Worm (Caenorhabditis elegans): ENCODE measurements around the gene aptf-3.
A peak's percentile ranks its signal among the peaks of the same experiment; 100 is the strongest.

The aptf-3 gene

ce11 chrII:8575184-8575583 lies 18.8 kb upstream of the aptf-3 start, which contains the start of gene puf-5:
Gene puf-5 (plus strand): TSS chrII:8575541.
- no peak for TF ChIP-seq unc-120 (tag; optimal IDR thresholded peaks at IDR 0.05; ENCODE audit: poor library complexity, severe bottlenecking)
- no peak for TF ChIP-seq sptf-1 (tag; optimal IDR thresholded peaks at IDR 0.05)
- TF ChIP-seq sem-2 (GFP tag; optimal IDR thresholded peaks at IDR 0.05) = no peak
- TF ChIP-seq M03D4.4 (tag; optimal IDR thresholded peaks at IDR 0.05) = no peak
- TF ChIP-seq lin-13 (tag; optimal IDR thresholded peaks at IDR 0.05) = no peak
- TF ChIP-seq ztf-11 (tag; optimal IDR thresholded peaks at IDR 0.05) = no peak
- TF ChIP-seq elt-1 (tag; optimal IDR thresholded peaks at IDR 0.05; ENCODE audit: borderline replicate concordance, insufficient read depth) = no peak
- no peak for TF ChIP-seq nhr-76 (tag; optimal IDR thresholded peaks at IDR 0.05)
- TF ChIP-seq snpc-4 (tag; optimal IDR thresholded peaks at IDR 0.05) = no peak
- no peak for TF ChIP-seq hlh-1 (tag; optimal IDR thresholded peaks at IDR 0.05)

DNA sequence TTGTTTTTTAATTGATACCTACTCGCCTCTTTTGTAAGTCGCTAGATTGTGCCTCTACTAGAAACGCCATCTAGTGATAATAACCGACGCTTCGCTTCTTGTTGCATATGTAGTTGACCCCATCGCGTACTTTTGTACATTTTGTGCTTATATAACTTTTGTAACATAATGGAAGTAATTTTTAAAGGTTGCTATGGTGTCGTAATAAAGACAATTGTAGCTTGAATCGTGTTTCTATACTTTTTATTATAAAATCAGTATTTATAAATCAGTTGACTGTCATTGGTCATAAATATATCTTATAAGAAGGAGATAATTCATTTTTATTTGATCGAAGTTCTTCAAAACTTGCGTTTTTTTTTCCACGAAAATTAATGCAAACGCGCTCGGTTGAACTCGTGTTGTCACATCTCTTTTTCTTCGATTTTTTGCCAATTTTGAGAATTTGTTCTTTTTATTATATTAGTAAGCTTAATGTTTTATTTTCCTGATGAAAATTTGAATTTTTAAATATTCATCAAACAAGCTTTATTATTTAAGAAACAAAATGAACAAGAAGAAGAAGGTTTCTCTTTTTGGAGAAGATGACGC lies 16.4 kb upstream of the aptf-3 start, which contains the start of gene F54C9.9:
TSS of gene F54C9.9 (plus strand) at position 541 of the 591 bp plus-strand sequence.
- TF ChIP-seq lsy-2 (tag; optimal IDR thresholded peaks at IDR 0.05) (peak; percentile 9), nhr-12 (tag; optimal IDR thresholded peaks at IDR 0.05) (no peak)

- TF ChIP-seq lin-13 (tag; optimal IDR thresholded peaks at IDR 0.05) (no peak), ceh-39 (tag; optimal IDR thresholded peaks at IDR 0.05) (no peak), mep-1 (tag; optimal IDR thresholded peaks at IDR 0.05) (no peak), drap-1 (GFP tag; optimal IDR thresholded peaks at IDR 0.05) (no peak), nhr-237 (tag; optimal IDR thresholded peaks at IDR 0.05) (no peak), ham-2 (GFP tag; optimal IDR thresholded peaks at IDR 0.05) (no peak), sem-2 (GFP tag; optimal IDR thresholded peaks at IDR 0.05) (no peak), M03D4.4 (tag; optimal IDR thresholded peaks at IDR 0.05) (no peak), unc-120 (tag; optimal IDR thresholded peaks at IDR 0.05; ENCODE audit: poor library complexity, severe bottlenecking) (no peak), zip-8 (tag; optimal IDR thresholded peaks at IDR 0.05) (no peak), nhr-76 (tag; optimal IDR thresholded peaks at IDR 0.05) (no peak), nhr-12 (tag; optimal IDR thresholded peaks at IDR 0.05) (no peak), cnd-1 (tag; optimal IDR thresholded peaks at IDR 0.05) (no peak), mls-2 (tag; optimal IDR thresholded peaks at IDR 0.05) (no peak), snpc-4 (tag; optimal IDR thresholded peaks at IDR 0.05) (no peak), tbx-8 (GFP tag; optimal IDR thresholded peaks at IDR 0.05) (no peak)
Observed at ce11 chrII:8581700-8582099, 12.3 kb upstream of the aptf-3 start, which contains the start of gene arl-1. Gene arl-1 (plus strand): TSS chrII:8582000.

- no peak for TF ChIP-seq tbx-8 (GFP tag; optimal IDR thresholded peaks at IDR 0.05)
- TF ChIP-seq ztf-11 (tag; optimal IDR thresholded peaks at IDR 0.05) = no peak
- TF ChIP-seq flh-1 (GFP tag; optimal IDR thresholded peaks at IDR 0.05) = no peak
- no peak for TF ChIP-seq nhr-12 (tag; optimal IDR thresholded peaks at IDR 0.05)
- no peak for TF ChIP-seq unc-39 (tag; optimal IDR thresholded peaks at IDR 0.05)
- no peak for TF ChIP-seq ceh-43 (GFP tag; optimal IDR thresholded peaks at IDR 0.05)
- TF ChIP-seq nhr-28 (tag; optimal IDR thresholded peaks at IDR 0.05) = no peak
- TF ChIP-seq lsy-2 (tag; optimal IDR thresholded peaks at IDR 0.05) = no peak
- TF ChIP-seq nhr-237 (tag; optimal IDR thresholded peaks at IDR 0.05) = no peak
- no peak for TF ChIP-seq bed-3 (GFP tag; optimal IDR thresholded peaks at IDR 0.05)
- TF ChIP-seq cnd-1 (tag; optimal IDR thresholded peaks at IDR 0.05) = no peak
- no peak for TF ChIP-seq snpc-4 (tag; optimal IDR thresholded peaks at IDR 0.05)
- TF ChIP-seq nhr-76 (tag; optimal IDR thresholded peaks at IDR 0.05) = no peak
- no peak for TF ChIP-seq unc-62 (GFP tag; optimal IDR thresholded peaks at IDR 0.05)
Observed at ce11 chrII:8583035-8583434, 11.0 kb upstream of the aptf-3 start.

DNA sequence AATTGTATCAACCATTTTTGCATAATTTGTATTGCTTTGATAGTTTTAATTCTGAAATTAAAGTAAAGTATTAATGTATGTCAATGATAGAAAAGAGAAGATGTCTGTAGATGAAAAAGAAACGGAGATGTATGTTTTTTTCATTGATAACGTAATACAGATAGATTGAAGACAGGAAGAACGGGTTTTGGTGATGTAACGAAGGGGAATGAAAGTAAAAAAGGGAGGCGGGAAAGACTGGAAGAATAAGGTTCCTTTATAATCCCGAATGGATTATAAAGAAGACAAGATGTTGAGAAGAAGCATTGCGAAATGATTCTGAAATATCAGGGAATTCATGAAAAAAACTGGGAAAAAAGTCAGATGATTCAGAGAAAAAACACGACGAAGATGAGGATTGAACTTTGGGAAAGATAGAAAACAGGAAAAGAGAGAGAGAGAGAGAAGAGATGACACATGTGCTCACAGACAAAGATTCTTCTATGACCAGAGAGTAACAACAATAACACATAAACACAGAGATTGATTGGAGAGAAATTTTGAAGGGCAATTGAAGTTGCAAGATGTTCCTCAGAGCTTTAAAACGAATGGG lies 8.9 kb upstream of the aptf-3 start, which contains the start of gene F54C9.11:
TSS of gene F54C9.11 (minus strand) at position 51 of the 592 bp plus-strand sequence.
- TF ChIP-seq lin-13 (tag; optimal IDR thresholded peaks at IDR 0.05) (no peak), unc-62 (GFP tag; optimal IDR thresholded peaks at IDR 0.05) (no peak), sptf-1 (tag; optimal IDR thresholded peaks at IDR 0.05) (no peak), nhr-2 (tag; optimal IDR thresholded peaks at IDR 0.05) (no peak), ceh-83 (GFP tag; optimal IDR thresholded peaks at IDR 0.05) (no peak), lin-32 (GFP tag; optimal IDR thresholded peaks at IDR 0.05) (no peak), cnd-1 (tag; optimal IDR thresholded peaks at IDR 0.05) (no peak), flh-1 (GFP tag; optimal IDR thresholded peaks at IDR 0.05) (no peak)
